Fruit fly (Drosophila melanogaster) S2 (cell line): ENCODE results near the gene CG43439.

Experiments used
- CG8478 ChIP-seq: fragments of >200 bp; optimal IDR thresholded peaks from 2 replicates; lab custom pipeline; 2018
- CTCF ChIP-seq, 2 experiments: fragments of >200 bp; optimal IDR thresholded peaks; 2 replicates each; lab custom pipeline; 2018

dm6 chr3L:7001855-7002254 lies 17.5 kb upstream of the CG43439 start:
- TF ChIP-seq CG8478 (lab: Kevin White, UChicago) (no peak), CTCF (optimal IDR thresholded peaks at IDR 0.05; lab: Kevin White, UChicago) (no peak)
